Fruit fly (Drosophila melanogaster) S2 (cell line): Measurements from ENCODE around the gene CG17249.

Experiments used
- CG8478 ChIP-seq: fragments of >200 bp; optimal IDR thresholded peaks from 2 replicates; lab custom pipeline; 2018
- CTCF ChIP-seq, 2 experiments: fragments of >200 bp; optimal IDR thresholded peaks; 2 replicates each; lab custom pipeline; 2018

DNA sequence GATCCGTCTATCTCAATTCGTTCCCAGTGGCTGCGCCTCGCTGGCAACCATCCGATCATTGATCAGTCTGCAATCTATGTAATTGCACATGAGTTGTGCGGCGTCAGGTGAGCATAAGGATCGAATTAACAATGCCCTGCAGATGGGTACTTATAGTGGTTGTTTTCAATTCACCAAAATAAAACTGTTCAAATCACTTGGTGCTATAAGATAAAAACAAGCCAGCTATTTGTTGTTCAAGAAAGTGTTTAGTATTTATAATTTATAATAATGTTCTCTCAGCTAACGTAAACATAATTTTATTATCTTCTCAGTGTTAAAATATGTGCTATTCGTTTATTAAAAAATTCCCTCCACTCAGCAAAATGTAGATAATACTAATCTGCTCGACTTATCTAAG, 31.6 kb downstream of the CG17249 start, which contains the start of gene CG12105:
- TF ChIP-seq CTCF (optimal IDR thresholded peaks at IDR 0.05; lab: Kevin White, UChicago) = no peak
- no peak for TF ChIP-seq CG8478 (lab: Kevin White, UChicago)
